Worm (Caenorhabditis elegans) whole organism, L2 larva: Measurements from ENCODE around the gene srw-36.

Experiments
- ZK546.5 ChIP-seq: sonication (generic microtip); optimal IDR thresholded peaks from 2 replicates; lab custom pipeline; 2017; ENCODE audit warnings: missing biosample characterization, missing genetic modification characterization
- ceh-82 ChIP-seq: fragments of 150-350 bp; optimal IDR thresholded peaks from 2 replicates; lab custom pipeline; 2014; ENCODE audit warnings: missing biosample characterization, missing genetic modification characterization
- elt-1 ChIP-seq: fragments of 150-350 bp; optimal IDR thresholded peaks from 2 replicates; lab custom pipeline; 2014; ENCODE audit warnings: missing biosample characterization, missing genetic modification characterization
- lsy-2 ChIP-seq, 2 experiments: fragments of 150-350 bp in 1 of 2; sonication (generic microtip) in 1 of 2; optimal IDR thresholded peaks; 2 replicates each; lab custom pipeline; 2014 to 2017; ENCODE audit warnings: missing biosample characterization in 2 of 2, missing genetic modification characterization in 2 of 2
- nhr-23 ChIP-seq: fragments of 150-350 bp; optimal IDR thresholded peaks from 2 replicates; lab custom pipeline; 2014; ENCODE audit warnings: missing biosample characterization, missing genetic modification reagents, missing genetic modification characterization
- nhr-6 ChIP-seq: fragments of 150-350 bp; optimal IDR thresholded peaks from 2 replicates; lab custom pipeline; 2014; ENCODE audit warnings: missing biosample characterization, missing genetic modification characterization
- unc-62 ChIP-seq: fragments of 150-350 bp; optimal IDR thresholded peaks from 2 replicates; lab custom pipeline; 2014; ENCODE audit warnings: missing biosample characterization, missing genetic modification reagents, missing genetic modification characterization
- ztf-4 ChIP-seq: fragments of 150-350 bp; optimal IDR thresholded peaks from 2 replicates; lab custom pipeline; 2014; ENCODE audit warnings: missing biosample characterization, missing genetic modification characterization

DNA sequence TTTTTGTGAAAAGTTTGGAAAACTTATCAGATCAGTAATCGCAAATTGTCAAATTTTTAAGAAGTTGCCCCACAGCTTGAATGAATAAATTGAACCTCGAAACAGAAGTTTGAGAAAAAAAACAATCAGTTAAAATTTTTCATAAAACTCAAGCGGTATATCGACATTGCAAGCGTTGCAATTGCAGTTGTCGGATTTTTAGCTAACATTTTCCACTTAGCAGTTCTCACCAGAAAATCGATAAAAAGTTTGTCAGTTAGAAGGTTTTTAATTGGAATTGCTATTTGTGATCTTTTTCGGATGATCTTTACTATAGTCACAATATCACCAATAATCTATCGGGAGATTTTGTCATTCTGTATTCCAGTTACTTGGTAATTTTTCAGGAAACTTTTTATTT, 2.7 kb downstream of the srw-36 start, which contains the start of gene srw-43:
- no peak for TF ChIP-seq unc-62
- TF ChIP-seq ceh-82 (tag; lab: Kevin White, UChicago) = no peak
- TF ChIP-seq nhr-6 (tag; lab: Kevin White, UChicago) = no peak
- no peak for TF ChIP-seq ZK546.5 (tag; lab: Kevin White, UChicago)
- TF ChIP-seq lsy-2 (tag; optimal IDR thresholded peaks at IDR 0.05; lab: Kevin White, UChicago) = no peak
- TF ChIP-seq ztf-4 = no peak
- TF ChIP-seq elt-1 (tag; lab: Kevin White, UChicago) = no peak
- TF ChIP-seq nhr-23 (tag; lab: Kevin White, UChicago) = no peak
